Fruit fly (Drosophila melanogaster) whole organism, embryonic: ENCODE measurements around the gene janB.
A peak's percentile ranks its signal among the peaks of the same experiment; 100 is the strongest.

Experiments
- Abd-B ChIP-seq: fragments of 200-800 bp; sonication (Bioruptor generic); optimal IDR thresholded peaks from 2 replicates; lab custom pipeline; 2018; ENCODE audit warnings: missing biosample characterization, mild to moderate bottlenecking, missing genetic modification characterization, moderate library complexity
- Atf3 ChIP-seq: fragments of 200-800 bp; sonication (Bioruptor generic); optimal IDR thresholded peaks from 3 replicates; lab custom pipeline; 2016; ENCODE audit warnings: missing biosample characterization, missing genetic modification characterization
- Atf6 ChIP-seq: fragments of 200-800 bp; sonication (Bioruptor generic); IDR thresholded peaks from 2 replicates; pipeline ENCODE4 v1.3.6; 2022; ENCODE audit warnings: missing biosample characterization, missing genetic modification characterization
- Bteb2 ChIP-seq: fragments of 200-800 bp; sonication (Bioruptor generic); optimal IDR thresholded peaks from 2 replicates; lab custom pipeline; 2016; ENCODE audit warnings: missing biosample characterization, missing genetic modification characterization
- CG11085 ChIP-seq: fragments of 200-800 bp; sonication (Bioruptor generic); IDR thresholded peaks from 2 replicates; pipeline ENCODE4 v1.3.6; 2022; ENCODE audit warnings: missing biosample characterization, missing genetic modification characterization
- CG12769 ChIP-seq: fragments of 200-800 bp; sonication (Bioruptor generic); optimal IDR thresholded peaks from 2 replicates; lab custom pipeline; 2019; ENCODE audit warnings: missing biosample characterization, mild to moderate bottlenecking, missing genetic modification characterization, moderate library complexity
- CG13424 ChIP-seq: fragments of 200-800 bp; sonication (Bioruptor generic); optimal IDR thresholded peaks from 2 replicates; lab custom pipeline; 2019; ENCODE audit warnings: missing biosample characterization, mild to moderate bottlenecking, missing genetic modification characterization, moderate library complexity
- CG14050 ChIP-seq: fragments of 200-800 bp; sonication (Bioruptor generic); IDR thresholded peaks from 3 replicates; pipeline ENCODE4 v1.3.6; 2022; ENCODE audit warnings: missing biosample characterization, missing genetic modification characterization
- CG14860 ChIP-seq: fragments of 200-800 bp; sonication (Bioruptor generic); IDR thresholded peaks from 3 replicates; pipeline ENCODE4 v1.3.6; 2022; ENCODE audit warnings: missing biosample characterization, missing genetic modification characterization; ENCODE audit not compliant: partially characterized antibody
- CG15514 ChIP-seq: fragments of 200-800 bp; sonication (Bioruptor generic); optimal IDR thresholded peaks from 3 replicates; lab custom pipeline; 2017; ENCODE audit warnings: missing biosample characterization, missing genetic modification characterization, mild to moderate bottlenecking, moderate library complexity, missing genetic modification reagents
- CG15601 ChIP-seq: fragments of 200-800 bp; sonication (Bioruptor generic); optimal IDR thresholded peaks from 3 replicates; lab custom pipeline; 2019; ENCODE audit warnings: missing biosample characterization, mild to moderate bottlenecking, missing genetic modification characterization, moderate library complexity
- CG16813 ChIP-seq: fragments of 200-800 bp; sonication (Bioruptor generic); IDR thresholded peaks from 3 replicates; pipeline ENCODE4 v1.3.6; 2022; ENCODE audit warnings: missing biosample characterization, missing genetic modification characterization; ENCODE audit not compliant: partially characterized antibody
- CG16815 ChIP-seq: fragments of 200-800 bp; sonication (Bioruptor generic); optimal IDR thresholded peaks from 3 replicates; lab custom pipeline; 2017; ENCODE audit warnings: missing biosample characterization, mild to moderate bottlenecking, missing genetic modification characterization
- CG1832 ChIP-seq: fragments of 200-800 bp; sonication (Bioruptor generic); optimal IDR thresholded peaks from 2 replicates; lab custom pipeline; 2017; ENCODE audit warnings: missing biosample characterization, mild to moderate bottlenecking, missing genetic modification characterization, inconsistent platforms
- CG18476 ChIP-seq: fragments of 200-800 bp; sonication (Bioruptor generic); optimal IDR thresholded peaks from 2 replicates; lab custom pipeline; 2016; ENCODE audit warnings: missing biosample characterization, mild to moderate bottlenecking, missing genetic modification characterization
- CG2116 ChIP-seq: fragments of 200-800 bp; sonication (Bioruptor generic); optimal IDR thresholded peaks from 3 replicates; lab custom pipeline; 2018; ENCODE audit warnings: missing biosample characterization, mild to moderate bottlenecking, missing genetic modification characterization
- CG2678 ChIP-seq: fragments of 200-800 bp; sonication (Bioruptor generic); optimal IDR thresholded peaks from 3 replicates; lab custom pipeline; 2019; ENCODE audit warnings: missing biosample characterization, mild to moderate bottlenecking, missing genetic modification characterization, moderate library complexity
- CG3065 ChIP-seq: fragments of 200-800 bp; sonication (Bioruptor generic); optimal IDR thresholded peaks from 2 replicates; lab custom pipeline; 2016; ENCODE audit warnings: missing biosample characterization, missing genetic modification characterization
- CG34376 ChIP-seq: fragments of 200-800 bp; sonication (Bioruptor generic); optimal IDR thresholded peaks from 2 replicates; lab custom pipeline; 2018; ENCODE audit warnings: missing biosample characterization, mild to moderate bottlenecking, missing genetic modification characterization
- CG3838 ChIP-seq: fragments of 200-800 bp; sonication (Bioruptor generic); optimal IDR thresholded peaks from 3 replicates; lab custom pipeline; 2016; ENCODE audit warnings: missing biosample characterization, missing genetic modification characterization
- CG4424 ChIP-seq: fragments of 200-800 bp; sonication (Bioruptor generic); optimal IDR thresholded peaks from 3 replicates; lab custom pipeline; 2016; ENCODE audit warnings: missing biosample characterization, missing genetic modification characterization
- CG6813 ChIP-seq: fragments of 200-800 bp; sonication (Bioruptor generic); optimal IDR thresholded peaks from 2 replicates; lab custom pipeline; 2017; ENCODE audit warnings: missing biosample characterization, missing genetic modification characterization, mild to moderate bottlenecking, moderate library complexity, missing genetic modification reagents
- CG7928 ChIP-seq: fragments of 200-800 bp; sonication (Bioruptor generic); optimal IDR thresholded peaks from 2 replicates; lab custom pipeline; 2017; ENCODE audit warnings: missing biosample characterization, mild to moderate bottlenecking, missing genetic modification characterization
- CG8765 ChIP-seq: fragments of 200-800 bp; sonication (Bioruptor generic); IDR thresholded peaks from 2 replicates; pipeline ENCODE4 v1.3.6; 2022; ENCODE audit warnings: missing biosample characterization, missing genetic modification characterization
- Chrac-16 ChIP-seq: fragments of 200-800 bp; sonication (Bioruptor generic); optimal IDR thresholded peaks from 3 replicates; lab custom pipeline; 2016; ENCODE audit warnings: missing biosample characterization, missing genetic modification characterization
- Dip2 ChIP-seq: fragments of 200-800 bp; sonication (Bioruptor generic); IDR thresholded peaks from 2 replicates; pipeline ENCODE4 v1.3.6; 2022; ENCODE audit warnings: missing biosample characterization, missing genetic modification characterization
- Doc2 ChIP-seq: fragments of 200-800 bp; sonication (Bioruptor generic); IDR thresholded peaks from 2 replicates; pipeline ENCODE4 v1.3.6; 2022; ENCODE audit warnings: missing biosample characterization, missing genetic modification characterization
- Doc3 ChIP-seq: fragments of 200-800 bp; sonication (Bioruptor generic); IDR thresholded peaks from 3 replicates; pipeline ENCODE4 v1.3.6; 2022; ENCODE audit warnings: missing biosample characterization, missing genetic modification characterization; ENCODE audit not compliant: partially characterized antibody
- Fer3 ChIP-seq: fragments of 200-800 bp; sonication (Bioruptor generic); optimal IDR thresholded peaks from 2 replicates; lab custom pipeline; 2018; ENCODE audit warnings: missing biosample characterization, mild to moderate bottlenecking, missing genetic modification characterization, moderate library complexity
- Hr78 ChIP-seq, 2 experiments: fragments of 200-800 bp in 1 of 2; fragments of >200 bp in 1 of 2; sonication (Bioruptor generic) in 1 of 2; optimal IDR thresholded peaks; 2 replicates each; lab custom pipeline; 2017 to 2019; ENCODE audit warnings: missing biosample characterization in 2 of 2, missing genetic modification characterization in 2 of 2, mild to moderate bottlenecking in 1 of 2, moderate library complexity in 1 of 2
- Mes4 ChIP-seq: fragments of 200-800 bp; sonication (Bioruptor generic); optimal IDR thresholded peaks from 2 replicates; lab custom pipeline; 2016; ENCODE audit warnings: missing biosample characterization, missing genetic modification characterization
- NFAT ChIP-seq: fragments of 200-800 bp; sonication (Bioruptor generic); IDR thresholded peaks from 2 replicates; pipeline ENCODE4 v1.3.6; 2022; ENCODE audit warnings: missing biosample characterization, missing genetic modification characterization
- Optix ChIP-seq: fragments of 200-800 bp; sonication (Bioruptor generic); IDR thresholded peaks from 3 replicates; pipeline ENCODE4 v1.3.6; 2022; ENCODE audit warnings: missing biosample characterization, missing genetic modification characterization
- Spps ChIP-seq: fragments of 200-800 bp; sonication (Bioruptor generic); optimal IDR thresholded peaks from 2 replicates; lab custom pipeline; 2018; ENCODE audit warnings: missing biosample characterization, mild to moderate bottlenecking, missing genetic modification characterization
- cad ChIP-seq: fragments of >200 bp; optimal IDR thresholded peaks from 2 replicates; lab custom pipeline; 2017; ENCODE audit warnings: missing biosample characterization, missing genetic modification characterization
- cg ChIP-seq: fragments of 200-800 bp; sonication (Bioruptor generic); optimal IDR thresholded peaks from 3 replicates; lab custom pipeline; 2019; ENCODE audit warnings: missing biosample characterization, mild to moderate bottlenecking, missing genetic modification characterization, moderate library complexity
- ci ChIP-seq: fragments of 200-800 bp; sonication (Bioruptor generic); IDR thresholded peaks from 3 replicates; pipeline ENCODE4 v1.3.6; 2022; ENCODE audit warnings: missing biosample characterization, missing genetic modification characterization
- croc ChIP-seq: fragments of 200-800 bp; sonication (Bioruptor generic); conservative IDR thresholded peaks from 3 replicates; pipeline ENCODE4 v1.3.6; 2022; ENCODE audit warnings: missing biosample characterization, missing genetic modification characterization
- ewg ChIP-seq: fragments of 200-800 bp; sonication (Bioruptor generic); optimal IDR thresholded peaks from 3 replicates; lab custom pipeline; 2017; ENCODE audit warnings: mild to moderate bottlenecking, missing biosample characterization, missing genetic modification reagents, missing genetic modification characterization
- ham ChIP-seq: fragments of 200-800 bp; sonication (Bioruptor generic); IDR thresholded peaks from 2 replicates; pipeline ENCODE4 v1.3.6; 2022; ENCODE audit warnings: missing biosample characterization, missing genetic modification characterization
- ind ChIP-seq: fragments of 200-800 bp; sonication (Bioruptor generic); optimal IDR thresholded peaks from 3 replicates; lab custom pipeline; 2016; ENCODE audit warnings: missing biosample characterization, missing genetic modification characterization
- kay ChIP-seq: fragments of 200-800 bp; sonication (Bioruptor generic); optimal IDR thresholded peaks from 2 replicates; lab custom pipeline; 2016; ENCODE audit warnings: missing biosample characterization, missing genetic modification characterization
- lola ChIP-seq, 3 experiments: fragments of >200 bp in 2 of 3; fragments of 200-800 bp in 1 of 3; sonication (Bioruptor generic) in 1 of 3; optimal IDR thresholded peaks; 2 replicates each; lab custom pipeline; 2017 to 2019; ENCODE audit warnings: missing biosample characterization in 3 of 3, missing genetic modification characterization in 3 of 3, mild to moderate bottlenecking in 1 of 3, moderate library complexity in 1 of 3
- odd ChIP-seq: fragments of 200-800 bp; sonication (Bioruptor generic); optimal IDR thresholded peaks from 2 replicates; lab custom pipeline; 2017; ENCODE audit warnings: missing biosample characterization, mild to moderate bottlenecking, missing genetic modification characterization
- pfk ChIP-seq: fragments of 200-800 bp; sonication (Bioruptor generic); optimal IDR thresholded peaks from 2 replicates; lab custom pipeline; 2018; ENCODE audit warnings: missing biosample characterization, mild to moderate bottlenecking, missing genetic modification characterization, moderate library complexity
- pros ChIP-seq: fragments of 200-800 bp; sonication (Bioruptor generic); optimal IDR thresholded peaks from 3 replicates; lab custom pipeline; 2019; ENCODE audit warnings: missing biosample characterization, mild to moderate bottlenecking, missing genetic modification characterization, moderate library complexity
- salm ChIP-seq: fragments of 200-800 bp; sonication (Bioruptor generic); optimal IDR thresholded peaks from 2 replicates; lab custom pipeline; 2018; ENCODE audit warnings: missing biosample characterization, mild to moderate bottlenecking, missing genetic modification characterization
- sens-2 ChIP-seq: fragments of 200-800 bp; sonication (Bioruptor generic); IDR thresholded peaks from 2 replicates; pipeline ENCODE4 v1.3.6; 2022; ENCODE audit warnings: missing biosample characterization, missing genetic modification characterization
- trh ChIP-seq: fragments of 200-800 bp; sonication (Bioruptor generic); optimal IDR thresholded peaks from 2 replicates; lab custom pipeline; 2016; ENCODE audit warnings: missing biosample characterization, missing genetic modification characterization

The janB gene

DNA sequence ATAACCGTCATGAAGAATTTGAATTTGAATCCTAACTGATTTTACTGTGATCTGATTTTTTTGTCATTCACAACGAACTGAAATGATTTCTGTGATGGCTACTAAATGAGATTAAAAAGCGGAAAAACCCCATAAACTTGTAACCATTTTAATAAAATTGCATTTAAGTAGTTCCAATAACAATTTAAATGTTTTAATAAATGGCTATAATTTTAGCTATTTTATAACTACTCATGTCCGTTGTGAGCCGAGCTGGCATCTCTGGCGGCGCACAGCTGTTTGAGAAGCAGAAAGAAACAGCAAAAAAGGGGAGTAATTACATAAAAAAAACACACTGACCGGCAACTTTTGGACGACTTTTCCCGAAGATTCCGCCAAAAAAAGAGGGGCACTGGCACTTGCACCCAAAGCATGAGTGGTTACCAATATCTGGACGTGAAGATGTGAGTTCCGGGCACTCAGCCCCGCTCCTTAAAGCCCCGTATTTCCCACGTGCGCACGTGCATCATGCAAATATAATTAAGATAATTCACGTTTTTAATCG, 18.1 kb upstream of the janB start, which contains the start of the genes CG7950 and Rpp14a (continued):
- TF ChIP-seq CG2678 (tag; lab: Kevin White, UChicago): peak; percentile 75
- TF ChIP-seq lola (GFP tag; optimal IDR thresholded peaks at IDR 0.05; lab: Kevin White, UChicago): peak in 1 of 3 experiments; percentile 67
- peak; percentile 54 for TF ChIP-seq CG18476 (GFP tag; lab: Kevin White, UChicago)
- no peak for TF ChIP-seq cad (GFP tag; lab: Kevin White, UChicago)
- TF ChIP-seq CG13424 (tag; lab: Kevin White, UChicago): peak; percentile 86
- no peak; the same call in 1 of the 3 replicates for TF ChIP-seq croc (GFP tag; lab: Robert Waterston, UW)
- TF ChIP-seq Hr78 (GFP tag; optimal IDR thresholded peaks at IDR 0.05; lab: Kevin White, UChicago): no peak
- TF ChIP-seq Spps (tag; lab: Kevin White, UChicago): peak; percentile 33
- TF ChIP-seq Mes4: peak; percentile 72
- TF ChIP-seq kay (GFP tag; lab: Kevin White, UChicago): peak; percentile 52
- peak; percentile 21 for TF ChIP-seq CG6813 (GFP tag; lab: Kevin White, UChicago)
- no peak for TF ChIP-seq pros (GFP tag; lab: Kevin White, UChicago)
- 0 out of 3 replicates have a peak, but pooled peaks have one; percentile 5 for TF ChIP-seq Doc3 (GFP tag; lab: Robert Waterston, UW)
- peak; percentile 44 for TF ChIP-seq CG16815 (GFP tag; lab: Kevin White, UChicago)
- TF ChIP-seq odd: peak; percentile 54
- peak; percentile 48 for TF ChIP-seq ewg (GFP tag; lab: Kevin White, UChicago)
- peak; percentile 68 for TF ChIP-seq CG11085 (GFP tag; lab: Robert Waterston, UW)
- TF ChIP-seq Doc2 (GFP tag; lab: Robert Waterston, UW): no peak
- TF ChIP-seq Optix (GFP tag; lab: Robert Waterston, UW): peak; percentile 55; the same call in 2 of the 3 replicates
- no peak for TF ChIP-seq ham (GFP tag; lab: Robert Waterston, UW)
- peak; percentile 64 for TF ChIP-seq trh (GFP tag; lab: Kevin White, UChicago)
- no peak for TF ChIP-seq CG3065 (GFP tag; lab: Kevin White, UChicago)
- TF ChIP-seq Dip2 (GFP tag; lab: Robert Waterston, UW): no peak
- TF ChIP-seq CG8765 (GFP tag; lab: Robert Waterston, UW): peak; percentile 61; the same call in 1 of the 2 replicates
- TF ChIP-seq CG14050 (GFP tag; lab: Robert Waterston, UW): peak; percentile 77
- TF ChIP-seq CG15601 (tag; lab: Kevin White, UChicago): peak; percentile 69
- peak; percentile 84 for TF ChIP-seq Fer3 (tag; lab: Kevin White, UChicago)
- peak; percentile 58 for TF ChIP-seq CG34376 (GFP tag; lab: Kevin White, UChicago)
- TF ChIP-seq CG4424 (GFP tag; lab: Kevin White, UChicago): peak; percentile 73
- no peak for TF ChIP-seq cg (GFP tag; lab: Kevin White, UChicago)
- TF ChIP-seq CG15514 (GFP tag; lab: Kevin White, UChicago): peak; percentile 92
- peak; percentile 59 for TF ChIP-seq NFAT
- peak; percentile 91 for TF ChIP-seq ci (GFP tag; lab: Robert Waterston, UW)
- peak; percentile 34 for TF ChIP-seq salm (tag; lab: Kevin White, UChicago)
- peak; percentile 62 for TF ChIP-seq Atf3 (GFP tag; lab: Kevin White, UChicago)
- TF ChIP-seq sens-2 (GFP tag; lab: Robert Waterston, UW): peak; percentile 72
- no peak for TF ChIP-seq CG1832 (GFP tag; lab: Kevin White, UChicago)
- peak; percentile 58 for TF ChIP-seq CG3838 (GFP tag; lab: Kevin White, UChicago)
- peak; percentile 70 for TF ChIP-seq ind
- TF ChIP-seq Abd-B (GFP tag; lab: Kevin White, UChicago): peak; percentile 39
- peak; percentile 85 for TF ChIP-seq Chrac-16
- no peak for TF ChIP-seq CG7928
- no peak for TF ChIP-seq CG16813
- no peak for TF ChIP-seq pfk (GFP tag; lab: Kevin White, UChicago)
- TF ChIP-seq Bteb2 (GFP tag; lab: Kevin White, UChicago): peak; percentile 82
- peak; percentile 82 for TF ChIP-seq CG12769 (tag; lab: Kevin White, UChicago)
- TF ChIP-seq CG14860 (GFP tag; lab: Robert Waterston, UW): no peak
- peak; percentile 78 for TF ChIP-seq Atf6 (GFP tag; lab: Robert Waterston, UW)
- peak; percentile 64 for TF ChIP-seq CG2116 (GFP tag; lab: Kevin White, UChicago)
